Fruit fly (Drosophila melanogaster) whole organism, embryonic: ENCODE results near the gene fusl.

Experiments
- Abd-B ChIP-seq: fragments of 200-800 bp; sonication (Bioruptor generic); optimal IDR thresholded peaks from 2 replicates; lab custom pipeline; 2018; ENCODE audit warnings: missing biosample characterization, mild to moderate bottlenecking, missing genetic modification characterization, moderate library complexity
- Asciz ChIP-seq: fragments of 200-800 bp; sonication (Bioruptor generic); optimal IDR thresholded peaks from 2 replicates; lab custom pipeline; 2017; ENCODE audit warnings: missing biosample characterization, mild to moderate bottlenecking, missing genetic modification characterization, missing genetic modification reagents
- CG10209 ChIP-seq: fragments of 200-800 bp; sonication (Bioruptor generic); optimal IDR thresholded peaks from 3 replicates; lab custom pipeline; 2017; ENCODE audit warnings: missing biosample characterization, mild to moderate bottlenecking, missing genetic modification characterization, missing genetic modification reagents
- CG1024 ChIP-seq: fragments of 200-800 bp; sonication (Bioruptor generic); IDR thresholded peaks from 2 replicates; pipeline ENCODE4 v1.3.6; 2022; ENCODE audit warnings: missing biosample characterization, missing genetic modification characterization
- CG11723 ChIP-seq: fragments of 200-800 bp; sonication (Bioruptor generic); optimal IDR thresholded peaks from 2 replicates; lab custom pipeline; 2017; ENCODE audit warnings: missing biosample characterization, mild to moderate bottlenecking, missing genetic modification characterization
- CG12155 ChIP-seq: fragments of 200-800 bp; sonication (Bioruptor generic); optimal IDR thresholded peaks from 3 replicates; lab custom pipeline; 2016; ENCODE audit warnings: missing biosample characterization, missing genetic modification characterization
- CG13424 ChIP-seq: fragments of 200-800 bp; sonication (Bioruptor generic); optimal IDR thresholded peaks from 2 replicates; lab custom pipeline; 2019; ENCODE audit warnings: missing biosample characterization, mild to moderate bottlenecking, missing genetic modification characterization, moderate library complexity
- CG1647 ChIP-seq: fragments of 200-800 bp; sonication (Bioruptor generic); optimal IDR thresholded peaks from 3 replicates; lab custom pipeline; 2016; ENCODE audit warnings: missing biosample characterization, missing genetic modification characterization
- CG16779 ChIP-seq: fragments of 200-800 bp; sonication (Bioruptor generic); IDR thresholded peaks from 2 replicates; pipeline ENCODE4 v1.3.6; 2022; ENCODE audit warnings: missing biosample characterization, missing genetic modification characterization
- CG16863 ChIP-seq: fragments of 200-800 bp; sonication (Bioruptor generic); optimal IDR thresholded peaks from 3 replicates; lab custom pipeline; 2016; ENCODE audit warnings: missing biosample characterization, missing genetic modification characterization
- CG17328 ChIP-seq: fragments of 200-800 bp; sonication (Bioruptor generic); IDR thresholded peaks from 2 replicates; pipeline ENCODE4 v1.3.6; 2022; ENCODE audit warnings: missing biosample characterization, missing genetic modification characterization
- CG18764 ChIP-seq: fragments of 200-800 bp; sonication (Bioruptor generic); optimal IDR thresholded peaks from 3 replicates; lab custom pipeline; 2016; ENCODE audit warnings: missing biosample characterization, missing genetic modification characterization
- CG2199 ChIP-seq: fragments of 200-800 bp; sonication (Bioruptor generic); IDR thresholded peaks from 3 replicates; pipeline ENCODE4 v1.3.6; 2022; ENCODE audit warnings: missing biosample characterization, missing genetic modification characterization
- CG32532 ChIP-seq: fragments of 200-800 bp; sonication (Bioruptor generic); IDR thresholded peaks from 2 replicates; pipeline ENCODE4 v1.3.6; 2022; ENCODE audit warnings: missing biosample characterization, missing genetic modification characterization
- CG32772 ChIP-seq: fragments of 200-800 bp; sonication (Bioruptor generic); IDR thresholded peaks from 2 replicates; pipeline ENCODE4 v1.3.6; 2022; ENCODE audit warnings: missing biosample characterization, missing genetic modification characterization
- CG5953 ChIP-seq: fragments of 200-800 bp; sonication (Bioruptor generic); IDR thresholded peaks from 2 replicates; pipeline ENCODE4 v1.3.6; 2022; ENCODE audit warnings: missing biosample characterization, missing genetic modification characterization
- CG6683 ChIP-seq: fragments of 200-800 bp; sonication (Bioruptor generic); optimal IDR thresholded peaks from 2 replicates; lab custom pipeline; 2017; ENCODE audit warnings: missing biosample characterization, mild to moderate bottlenecking, missing genetic modification characterization, missing genetic modification reagents
- CG6689 ChIP-seq: fragments of 200-800 bp; sonication (Bioruptor generic); IDR thresholded peaks from 2 replicates; pipeline ENCODE4 v1.3.6; 2022; ENCODE audit warnings: missing biosample characterization, missing genetic modification characterization
- CG7357 ChIP-seq: fragments of 200-800 bp; sonication (Bioruptor generic); IDR thresholded peaks from 3 replicates; pipeline ENCODE4 v1.3.6; 2022; ENCODE audit warnings: missing biosample characterization, missing genetic modification characterization
- CG7556 ChIP-seq: fragments of 200-800 bp; sonication (Bioruptor generic); optimal IDR thresholded peaks from 2 replicates; lab custom pipeline; 2017; ENCODE audit warnings: missing biosample characterization, mild to moderate bottlenecking, missing genetic modification characterization
- CG8281 ChIP-seq: fragments of 200-800 bp; sonication (Bioruptor generic); optimal IDR thresholded peaks from 2 replicates; lab custom pipeline; 2018; ENCODE audit warnings: missing biosample characterization, mild to moderate bottlenecking, missing genetic modification characterization, moderate library complexity
- CG8478 ChIP-seq: fragments of >200 bp; optimal IDR thresholded peaks from 2 replicates; lab custom pipeline; 2018
- CkIIα-i1 ChIP-seq: fragments of 200-800 bp; sonication (Bioruptor generic); IDR thresholded peaks from 2 replicates; pipeline ENCODE4 v1.3.6; 2022; ENCODE audit warnings: missing biosample characterization, missing genetic modification characterization
- Dbx ChIP-seq: fragments of 200-800 bp; sonication (Bioruptor generic); IDR thresholded peaks from 3 replicates; pipeline ENCODE4 v1.3.6; 2022; ENCODE audit warnings: missing biosample characterization, missing genetic modification characterization
- Deaf1 ChIP-seq: fragments of 200-800 bp; optimal IDR thresholded peaks from 3 replicates; lab custom pipeline; 2019; ENCODE audit warnings: missing biosample characterization, mild to moderate bottlenecking, missing genetic modification characterization, moderate library complexity
- Dip3 ChIP-seq: fragments of 200-800 bp; sonication (Bioruptor generic); optimal IDR thresholded peaks from 3 replicates; lab custom pipeline; 2016; ENCODE audit warnings: missing biosample characterization, missing genetic modification characterization
- Ets65A ChIP-seq: fragments of 200-800 bp; sonication (Bioruptor generic); peaks from one replicate; lab custom pipeline; 2016; ENCODE audit warnings: missing biosample characterization, missing genetic modification characterization
- Hmx ChIP-seq: fragments of 200-800 bp; sonication (Bioruptor generic); optimal IDR thresholded peaks from 2 replicates; lab custom pipeline; 2016; ENCODE audit warnings: missing biosample characterization, missing genetic modification characterization
- MBD-R2 ChIP-seq: fragments of 200-800 bp; sonication (Bioruptor generic); IDR thresholded peaks from 2 replicates; pipeline ENCODE4 v1.3.6; 2022; ENCODE audit warnings: missing biosample characterization, missing genetic modification characterization
- Nf-YB ChIP-seq: fragments of 200-800 bp; sonication (Bioruptor generic); optimal IDR thresholded peaks from 3 replicates; lab custom pipeline; 2019; ENCODE audit warnings: missing biosample characterization, mild to moderate bottlenecking, missing genetic modification characterization, moderate library complexity
- Rfx ChIP-seq: fragments of 200-800 bp; sonication (Bioruptor generic); IDR thresholded peaks from 2 replicates; pipeline ENCODE4 v1.3.6; 2022; ENCODE audit warnings: missing biosample characterization, missing genetic modification characterization
- cg ChIP-seq: fragments of 200-800 bp; sonication (Bioruptor generic); optimal IDR thresholded peaks from 3 replicates; lab custom pipeline; 2019; ENCODE audit warnings: missing biosample characterization, mild to moderate bottlenecking, missing genetic modification characterization, moderate library complexity
- ems ChIP-seq: fragments of 200-800 bp; sonication (Bioruptor generic); optimal IDR thresholded peaks from 3 replicates; lab custom pipeline; 2016; ENCODE audit warnings: missing biosample characterization, missing genetic modification characterization
- fd96Cb ChIP-seq: fragments of 200-800 bp; sonication (Bioruptor generic); optimal IDR thresholded peaks from 2 replicates; lab custom pipeline; 2018; ENCODE audit warnings: missing biosample characterization, mild to moderate bottlenecking, missing genetic modification characterization, moderate library complexity
- her ChIP-seq: fragments of 200-800 bp; sonication (Bioruptor generic); optimal IDR thresholded peaks from 2 replicates; lab custom pipeline; 2016; ENCODE audit warnings: missing biosample characterization, missing genetic modification characterization
- kni ChIP-seq: fragments of 200-800 bp; sonication (Bioruptor generic); optimal IDR thresholded peaks from 3 replicates; lab custom pipeline; 2017; ENCODE audit warnings: mild to moderate bottlenecking, missing biosample characterization, missing genetic modification reagents, missing genetic modification characterization
- lbe ChIP-seq: fragments of 200-800 bp; sonication (Bioruptor generic); optimal IDR thresholded peaks from 2 replicates; lab custom pipeline; 2016; ENCODE audit warnings: missing biosample characterization, mild to moderate bottlenecking, missing genetic modification characterization
- mirr ChIP-seq: fragments of 200-800 bp; sonication (Bioruptor generic); optimal IDR thresholded peaks from 3 replicates; lab custom pipeline; 2018; ENCODE audit warnings: missing biosample characterization, mild to moderate bottlenecking, missing genetic modification characterization
- nom ChIP-seq: fragments of 200-800 bp; sonication (Bioruptor generic); optimal IDR thresholded peaks from 2 replicates; lab custom pipeline; 2017; ENCODE audit warnings: missing biosample characterization, missing genetic modification characterization, mild to moderate bottlenecking, moderate library complexity, missing genetic modification reagents
- pros ChIP-seq: fragments of 200-800 bp; sonication (Bioruptor generic); optimal IDR thresholded peaks from 3 replicates; lab custom pipeline; 2019; ENCODE audit warnings: missing biosample characterization, mild to moderate bottlenecking, missing genetic modification characterization, moderate library complexity
- scrt ChIP-seq: fragments of 200-800 bp; sonication (Bioruptor generic); optimal IDR thresholded peaks from 2 replicates; lab custom pipeline; 2018; ENCODE audit warnings: missing biosample characterization, mild to moderate bottlenecking, missing genetic modification characterization, moderate library complexity
- sens-2 ChIP-seq: fragments of 200-800 bp; sonication (Bioruptor generic); IDR thresholded peaks from 2 replicates; pipeline ENCODE4 v1.3.6; 2022; ENCODE audit warnings: missing biosample characterization, missing genetic modification characterization
- sisA ChIP-seq: fragments of 200-800 bp; sonication (Bioruptor generic); IDR thresholded peaks from 2 replicates; pipeline ENCODE4 v1.3.6; 2022; ENCODE audit warnings: missing biosample characterization, missing genetic modification characterization
- so ChIP-seq: fragments of 200-800 bp; sonication (Bioruptor generic); IDR thresholded peaks from 3 replicates; pipeline ENCODE4 v1.3.6; 2022; ENCODE audit warnings: missing biosample characterization, missing genetic modification characterization
- sob ChIP-seq: fragments of 200-800 bp; sonication (Bioruptor generic); IDR thresholded peaks from 2 replicates; pipeline ENCODE4 v1.3.6; 2022; ENCODE audit warnings: missing biosample characterization, missing genetic modification characterization
- toy ChIP-seq: fragments of 200-800 bp; sonication (Bioruptor generic); IDR thresholded peaks from 2 replicates; pipeline ENCODE4 v1.3.6; 2022; ENCODE audit warnings: missing biosample characterization, missing genetic modification characterization
- ttk ChIP-seq: fragments of 200-800 bp; sonication (Bioruptor generic); IDR thresholded peaks from 2 replicates; pipeline ENCODE4 v2.1.2; 2022; ENCODE audit warnings: missing biosample characterization, missing genetic modification characterization
- tup ChIP-seq: fragments of 200-800 bp; sonication (Bioruptor generic); optimal IDR thresholded peaks from 2 replicates; lab custom pipeline; 2016; ENCODE audit warnings: missing biosample characterization, mild to moderate bottlenecking, missing genetic modification characterization, moderate library complexity
- yki ChIP-seq: fragments of >200 bp; optimal IDR thresholded peaks from 3 replicates; lab custom pipeline; 2018
- z ChIP-seq: fragments of 200-800 bp; sonication (Bioruptor generic); IDR thresholded peaks from 3 replicates; pipeline ENCODE4 v1.3.6; 2022; ENCODE audit warnings: missing biosample characterization, missing genetic modification characterization

The fusl gene

DNA sequence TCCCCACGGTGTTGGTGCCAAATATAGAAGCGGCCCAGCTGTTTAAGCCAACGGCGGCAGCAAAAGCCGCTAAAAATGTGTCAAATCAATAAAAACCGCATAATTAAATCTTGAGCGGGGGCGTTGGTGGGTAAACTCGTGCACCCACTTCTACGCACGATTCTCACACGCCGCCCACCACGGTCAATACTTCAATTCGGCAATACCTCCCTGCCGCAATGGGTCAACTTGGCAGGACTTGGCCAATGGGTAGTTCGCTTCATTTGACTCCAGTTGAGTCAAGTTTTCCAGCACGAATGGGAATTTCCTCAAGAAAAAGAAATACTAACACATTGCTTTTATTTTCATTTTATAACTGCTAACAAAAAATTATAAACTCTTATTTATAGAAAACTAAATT lies 10.7 kb upstream of the fusl start:
- TF ChIP-seq CG1024 (GFP tag; lab: Robert Waterston, UW) (no peak), CG16863 (GFP tag; lab: Kevin White, UChicago) (no peak), z (GFP tag; lab: Robert Waterston, UW) (no peak), Hmx (no peak), CG8281 (tag; lab: Kevin White, UChicago) (peak; percentile 93), lbe (GFP tag; lab: Kevin White, UChicago) (no peak)

DNA sequence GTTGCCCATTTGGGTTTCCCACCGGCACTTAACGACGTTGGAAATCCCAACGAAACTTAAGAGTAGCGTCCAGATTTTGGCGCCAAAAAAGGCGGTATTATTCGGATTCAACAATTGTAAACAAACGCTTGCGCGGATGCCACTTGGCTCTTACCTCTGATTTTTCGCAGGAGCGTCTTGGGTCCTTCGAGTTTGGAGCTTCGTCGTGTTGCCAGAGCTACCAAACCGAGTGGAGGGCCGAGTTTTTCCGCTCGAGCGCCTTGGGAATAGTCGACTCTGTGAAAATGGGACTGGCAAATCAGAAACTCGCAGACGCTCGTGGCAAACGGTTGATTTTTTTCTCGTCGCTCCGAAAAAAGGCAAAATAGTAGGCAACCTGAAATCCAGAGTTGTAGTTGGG lies 8.0 kb upstream of the fusl start, which contains the start of gene nompC:
Gene nompC (plus strand): TSS at position 301 of the 400 bp plus-strand sequence.
- TF ChIP-seq fd96Cb (tag; lab: Kevin White, UChicago), result no peak
- no peak for TF ChIP-seq sens-2
- TF ChIP-seq Rfx, result 0 out of 2 replicates have a peak, but pooled peaks have one; percentile 34
- TF ChIP-seq CG18764 (GFP tag; lab: Kevin White, UChicago), result no peak
- TF ChIP-seq CG10209, result no peak
- no peak for TF ChIP-seq CG7556 (GFP tag; lab: Kevin White, UChicago)
- TF ChIP-seq Deaf1 (tag; lab: Kevin White, UChicago), result peak; percentile 56
- TF ChIP-seq CG32772, result no peak
- TF ChIP-seq cg (GFP tag; lab: Kevin White, UChicago), result no peak
- TF ChIP-seq scrt (GFP tag; lab: Kevin White, UChicago), result peak; percentile 29
- no peak for TF ChIP-seq tup (GFP tag; lab: Kevin White, UChicago)
- TF ChIP-seq CG2199 (GFP tag; lab: Robert Waterston, UW), result no peak
- no peak for TF ChIP-seq Abd-B (GFP tag; lab: Kevin White, UChicago)
- TF ChIP-seq Ets65A (GFP tag; lab: Kevin White, UChicago), result peak; percentile 71
- TF ChIP-seq kni, result no peak
- no peak for TF ChIP-seq CG1024 (GFP tag; lab: Robert Waterston, UW)
- no peak for TF ChIP-seq CG8478 (lab: Kevin White, UChicago)
- no peak for TF ChIP-seq CkIIα-i1
- TF ChIP-seq ttk (GFP tag; lab: Robert Waterston, UW), result peak; percentile 8; the same call in 1 of the 2 replicates
- no peak for TF ChIP-seq CG5953 (GFP tag; lab: Robert Waterston, UW)
- TF ChIP-seq mirr, result no peak
- TF ChIP-seq Asciz (GFP tag; lab: Kevin White, UChicago), result no peak
- no peak for TF ChIP-seq CG11723 (GFP tag; lab: Kevin White, UChicago)
- TF ChIP-seq Dbx (GFP tag; lab: Robert Waterston, UW), result no peak
- TF ChIP-seq pros, result no peak

DNA sequence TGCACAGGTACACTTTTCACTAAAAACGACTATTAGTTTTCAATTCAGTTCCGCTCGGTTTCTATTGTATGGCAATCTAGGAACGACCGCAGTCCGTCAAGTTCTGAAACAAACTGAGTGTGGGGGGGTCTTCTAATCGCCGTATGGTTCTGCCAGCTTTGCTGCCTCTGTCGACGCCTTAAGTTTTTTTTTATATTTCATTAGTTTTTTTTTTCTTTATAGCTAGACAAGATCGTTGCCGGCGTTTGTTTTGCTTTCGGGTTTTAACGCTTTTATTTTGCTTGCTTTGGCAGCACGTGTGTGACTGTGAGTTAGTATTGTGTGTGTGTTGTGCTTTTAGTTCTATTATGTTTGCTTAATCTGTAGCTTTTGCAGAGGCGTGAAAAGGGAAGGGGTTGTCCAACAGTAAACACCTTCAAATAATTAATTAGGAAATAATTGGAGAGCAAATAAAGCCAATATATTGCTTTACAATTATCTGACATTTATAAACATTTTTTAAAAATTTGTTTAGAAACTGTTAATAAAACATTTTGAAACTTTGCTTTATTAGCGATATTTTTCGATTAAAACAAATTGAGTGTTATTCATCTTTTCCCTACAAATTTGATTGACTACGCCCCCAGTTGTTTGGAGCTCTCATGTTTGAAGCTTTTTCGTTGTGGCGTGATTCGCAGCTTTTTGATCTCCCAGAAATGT lies 4.4 kb upstream of the fusl start, which contains the start of gene Acsf2:
Gene Acsf2 (minus strand): TSS at position 116 of the 699 bp plus-strand sequence.
- TF ChIP-seq her (GFP tag; lab: Kevin White, UChicago) (peak; percentile 92), nom (GFP tag; lab: Kevin White, UChicago) (no peak), CG13424 (tag; lab: Kevin White, UChicago) (peak; percentile 97), yki (lab: Kevin White, UChicago) (no peak), CG16779 (GFP tag; lab: Robert Waterston, UW) (peak; percentile 93), so (peak; percentile 95), sob (GFP tag; lab: Robert Waterston, UW) (peak; percentile 98), Nf-YB (peak; percentile 83), CG6689 (GFP tag; lab: Robert Waterston, UW) (peak; percentile 95), CG1647 (GFP tag; lab: Kevin White, UChicago) (peak; percentile 91), MBD-R2 (GFP tag; lab: Robert Waterston, UW) (peak; percentile 95), CG12155 (peak; percentile 97), Dip3 (peak; percentile 99), ttk (GFP tag; lab: Robert Waterston, UW) (peak; percentile 85), toy (GFP tag; lab: Robert Waterston, UW) (peak; percentile 97), CG6683 (GFP tag; lab: Kevin White, UChicago) (peak; percentile 95), CG32532 (peak; percentile 99), sisA (GFP tag; lab: Robert Waterston, UW) (peak; percentile 79), ems (peak; percentile 92), CG7357 (GFP tag; lab: Robert Waterston, UW) (peak; percentile 93), CG17328 (GFP tag; lab: Robert Waterston, UW) (peak; percentile 71)
